Fruit fly (Drosophila melanogaster) whole organism, embryonic: ENCODE data around the gene BNIP3.
A peak's percentile ranks its signal among the peaks of the same experiment; 100 is the strongest.

Experiments
- ATbp ChIP-seq: fragments of 200-800 bp; sonication (Bioruptor generic); optimal IDR thresholded peaks from 2 replicates; lab custom pipeline; 2017; ENCODE audit warnings: missing biosample characterization, mild to moderate bottlenecking, missing genetic modification characterization, missing genetic modification reagents
- Abd-B ChIP-seq: fragments of 200-800 bp; sonication (Bioruptor generic); optimal IDR thresholded peaks from 2 replicates; lab custom pipeline; 2018; ENCODE audit warnings: missing biosample characterization, mild to moderate bottlenecking, missing genetic modification characterization, moderate library complexity
- Aef1 ChIP-seq: fragments of 200-800 bp; sonication (Bioruptor generic); IDR thresholded peaks from 3 replicates; pipeline ENCODE4 v1.3.6; 2022; ENCODE audit warnings: missing biosample characterization, missing genetic modification characterization
- Antp ChIP-seq: fragments of 200-800 bp; sonication (Bioruptor generic); optimal IDR thresholded peaks from 3 replicates; lab custom pipeline; 2016; ENCODE audit warnings: missing biosample characterization, missing genetic modification characterization
- Bgb ChIP-seq: fragments of 200-800 bp; sonication (Bioruptor generic); IDR thresholded peaks from 2 replicates; pipeline ENCODE4 v1.3.6; 2022; ENCODE audit warnings: missing biosample characterization, missing genetic modification characterization; ENCODE audit not compliant: partially characterized antibody
- Bteb2 ChIP-seq: fragments of 200-800 bp; sonication (Bioruptor generic); optimal IDR thresholded peaks from 2 replicates; lab custom pipeline; 2016; ENCODE audit warnings: missing biosample characterization, missing genetic modification characterization
- CG1024 ChIP-seq: fragments of 200-800 bp; sonication (Bioruptor generic); IDR thresholded peaks from 2 replicates; pipeline ENCODE4 v1.3.6; 2022; ENCODE audit warnings: missing biosample characterization, missing genetic modification characterization
- CG11085 ChIP-seq: fragments of 200-800 bp; sonication (Bioruptor generic); IDR thresholded peaks from 2 replicates; pipeline ENCODE4 v1.3.6; 2022; ENCODE audit warnings: missing biosample characterization, missing genetic modification characterization
- CG11560 ChIP-seq: fragments of 200-800 bp; sonication (Bioruptor generic); IDR thresholded peaks from 3 replicates; pipeline ENCODE4 v1.3.6; 2022; ENCODE audit warnings: missing biosample characterization, missing genetic modification characterization
- CG11696 ChIP-seq: fragments of 200-800 bp; sonication (Bioruptor generic); IDR thresholded peaks from 2 replicates; pipeline ENCODE4 v1.3.6; 2022; ENCODE audit warnings: missing biosample characterization, missing genetic modification characterization
- CG11723 ChIP-seq: fragments of 200-800 bp; sonication (Bioruptor generic); optimal IDR thresholded peaks from 2 replicates; lab custom pipeline; 2017; ENCODE audit warnings: missing biosample characterization, mild to moderate bottlenecking, missing genetic modification characterization
- CG12299 ChIP-seq: fragments of 200-800 bp; sonication (Bioruptor generic); optimal IDR thresholded peaks from 2 replicates; lab custom pipeline; 2018; ENCODE audit warnings: missing biosample characterization, mild to moderate bottlenecking, missing genetic modification characterization
- CG12769 ChIP-seq: fragments of 200-800 bp; sonication (Bioruptor generic); optimal IDR thresholded peaks from 2 replicates; lab custom pipeline; 2019; ENCODE audit warnings: missing biosample characterization, mild to moderate bottlenecking, missing genetic modification characterization, moderate library complexity
- CG13296 ChIP-seq: fragments of 200-800 bp; sonication (Bioruptor generic); optimal IDR thresholded peaks from 3 replicates; lab custom pipeline; 2018; ENCODE audit warnings: missing biosample characterization, mild to moderate bottlenecking, missing genetic modification characterization
- CG15479 ChIP-seq: fragments of 200-800 bp; sonication (Bioruptor generic); optimal IDR thresholded peaks from 3 replicates; lab custom pipeline; 2019; ENCODE audit warnings: missing biosample characterization, mild to moderate bottlenecking, missing genetic modification characterization, moderate library complexity
- CG15696 ChIP-seq: fragments of 200-800 bp; sonication (Bioruptor generic); optimal IDR thresholded peaks from 2 replicates; lab custom pipeline; 2019; ENCODE audit warnings: missing biosample characterization, mild to moderate bottlenecking, missing genetic modification characterization, moderate library complexity
- CG16813 ChIP-seq: fragments of 200-800 bp; sonication (Bioruptor generic); IDR thresholded peaks from 3 replicates; pipeline ENCODE4 v1.3.6; 2022; ENCODE audit warnings: missing biosample characterization, missing genetic modification characterization; ENCODE audit not compliant: partially characterized antibody
- CG16815 ChIP-seq: fragments of 200-800 bp; sonication (Bioruptor generic); optimal IDR thresholded peaks from 3 replicates; lab custom pipeline; 2017; ENCODE audit warnings: missing biosample characterization, mild to moderate bottlenecking, missing genetic modification characterization
- CG17359 ChIP-seq: fragments of 200-800 bp; sonication (Bioruptor generic); optimal IDR thresholded peaks from 3 replicates; lab custom pipeline; 2018; ENCODE audit warnings: missing biosample characterization, mild to moderate bottlenecking, missing genetic modification characterization, moderate library complexity
- CG3726 ChIP-seq: fragments of 200-800 bp; sonication (Bioruptor generic); IDR thresholded peaks from 3 replicates; pipeline ENCODE4, ENCODE4 v1.3.6; 2022; ENCODE audit warnings: missing biosample characterization, missing genetic modification characterization
- CG5953 ChIP-seq: fragments of 200-800 bp; sonication (Bioruptor generic); IDR thresholded peaks from 2 replicates; pipeline ENCODE4 v1.3.6; 2022; ENCODE audit warnings: missing biosample characterization, missing genetic modification characterization
- CG6254 ChIP-seq: fragments of 200-800 bp; sonication (Bioruptor generic); optimal IDR thresholded peaks from 3 replicates; lab custom pipeline; 2017; ENCODE audit warnings: mild to moderate bottlenecking, missing biosample characterization, missing genetic modification reagents, missing genetic modification characterization
- CG6654 ChIP-seq: fragments of 200-800 bp; sonication (Bioruptor generic); optimal IDR thresholded peaks from 2 replicates; lab custom pipeline; 2017; ENCODE audit warnings: missing biosample characterization, mild to moderate bottlenecking, missing genetic modification characterization
- CG7271 ChIP-seq: fragments of 200-800 bp; sonication (Bioruptor generic); optimal IDR thresholded peaks from 2 replicates; lab custom pipeline; 2018; ENCODE audit warnings: missing biosample characterization, mild to moderate bottlenecking, missing genetic modification characterization, moderate library complexity
- CG7745 ChIP-seq: fragments of 200-800 bp; sonication (Bioruptor generic); optimal IDR thresholded peaks from 2 replicates; lab custom pipeline; 2018; ENCODE audit warnings: missing biosample characterization, mild to moderate bottlenecking, missing genetic modification characterization, moderate library complexity
- CG7839 ChIP-seq: fragments of 200-800 bp; sonication (Bioruptor generic); optimal IDR thresholded peaks from 3 replicates; lab custom pipeline; 2018; ENCODE audit warnings: missing biosample characterization, mild to moderate bottlenecking, missing genetic modification characterization, moderate library complexity
- CG9932 ChIP-seq: fragments of 200-800 bp; sonication (Bioruptor generic); IDR thresholded peaks from 2 replicates; pipeline ENCODE4 v1.3.6; 2022; ENCODE audit warnings: missing biosample characterization, missing genetic modification characterization
- Hr3 ChIP-seq: fragments of 200-800 bp; sonication (Bioruptor generic); optimal IDR thresholded peaks from 3 replicates; lab custom pipeline; 2016; ENCODE audit warnings: missing biosample characterization, missing genetic modification characterization
- Mrtf ChIP-seq: fragments of 200-800 bp; sonication (Bioruptor generic); IDR thresholded peaks from 3 replicates; pipeline ENCODE4 v1.3.6; 2022; ENCODE audit warnings: missing biosample characterization, missing genetic modification characterization
- NK7.1 ChIP-seq: fragments of 200-800 bp; sonication (Bioruptor generic); optimal IDR thresholded peaks from 3 replicates; lab custom pipeline; 2016; ENCODE audit warnings: missing biosample characterization, missing genetic modification characterization
- Scr ChIP-seq: fragments of 200-800 bp; sonication (Bioruptor generic); IDR thresholded peaks from 2 replicates; pipeline ENCODE4 v1.3.6; 2022; ENCODE audit warnings: missing biosample characterization, missing genetic modification characterization; ENCODE audit not compliant: partially characterized antibody
- Ssrp ChIP-seq: fragments of 200-800 bp; sonication (Bioruptor generic); optimal IDR thresholded peaks from 2 replicates; lab custom pipeline; 2018; ENCODE audit warnings: missing biosample characterization, mild to moderate bottlenecking, missing genetic modification characterization, moderate library complexity
- bab2 ChIP-seq: fragments of 200-800 bp; sonication (Bioruptor generic); optimal IDR thresholded peaks from 2 replicates; lab custom pipeline; 2016; ENCODE audit warnings: missing biosample characterization, missing genetic modification characterization
- br ChIP-seq: fragments of >200 bp; optimal IDR thresholded peaks from 2 replicates; lab custom pipeline; 2017
- btn ChIP-seq: fragments of 200-800 bp; sonication (Bioruptor generic); optimal IDR thresholded peaks from 2 replicates; lab custom pipeline; 2016; ENCODE audit warnings: missing biosample characterization, missing genetic modification characterization
- cas ChIP-seq: fragments of 200-800 bp; sonication (Bioruptor generic); IDR thresholded peaks from 2 replicates; pipeline ENCODE4 v1.3.6; 2022; ENCODE audit warnings: missing biosample characterization, missing genetic modification characterization
- cg ChIP-seq: fragments of 200-800 bp; sonication (Bioruptor generic); optimal IDR thresholded peaks from 3 replicates; lab custom pipeline; 2019; ENCODE audit warnings: missing biosample characterization, mild to moderate bottlenecking, missing genetic modification characterization, moderate library complexity
- crc ChIP-seq: fragments of 200-800 bp; sonication (Bioruptor generic); optimal IDR thresholded peaks from 2 replicates; lab custom pipeline; 2016; ENCODE audit warnings: missing biosample characterization, missing genetic modification characterization
- dati ChIP-seq: fragments of 200-800 bp; sonication (Bioruptor generic); IDR thresholded peaks from 2 replicates; pipeline ENCODE4 v1.3.6; 2022; ENCODE audit warnings: missing biosample characterization, missing genetic modification characterization
- fu2 ChIP-seq: fragments of 200-800 bp; sonication (Bioruptor generic); optimal IDR thresholded peaks from 2 replicates; lab custom pipeline; 2016; ENCODE audit warnings: missing biosample characterization, missing genetic modification characterization
- hb ChIP-seq: fragments of 200-800 bp; sonication (Bioruptor generic); IDR thresholded peaks from 3 replicates; pipeline ENCODE4 v1.3.6; 2022; ENCODE audit warnings: missing biosample characterization, missing genetic modification characterization; ENCODE audit not compliant: partially characterized antibody
- her ChIP-seq: fragments of 200-800 bp; sonication (Bioruptor generic); optimal IDR thresholded peaks from 2 replicates; lab custom pipeline; 2016; ENCODE audit warnings: missing biosample characterization, missing genetic modification characterization
- insv ChIP-seq, 2 experiments: fragments of 200-800 bp; sonication (Bioruptor generic); optimal IDR thresholded peaks; 3 replicates each; lab custom pipeline; 2016 to 2018; ENCODE audit warnings: missing biosample characterization in 2 of 2, missing genetic modification characterization in 2 of 2
- mirr ChIP-seq: fragments of 200-800 bp; sonication (Bioruptor generic); optimal IDR thresholded peaks from 3 replicates; lab custom pipeline; 2018; ENCODE audit warnings: missing biosample characterization, mild to moderate bottlenecking, missing genetic modification characterization
- pb ChIP-seq: fragments of 200-800 bp; sonication (Bioruptor generic); optimal IDR thresholded peaks from 3 replicates; lab custom pipeline; 2016; ENCODE audit warnings: missing biosample characterization, missing genetic modification characterization
- pros ChIP-seq: fragments of 200-800 bp; sonication (Bioruptor generic); optimal IDR thresholded peaks from 3 replicates; lab custom pipeline; 2019; ENCODE audit warnings: missing biosample characterization, mild to moderate bottlenecking, missing genetic modification characterization, moderate library complexity
- psq ChIP-seq: fragments of 200-800 bp; sonication (Bioruptor generic); optimal IDR thresholded peaks from 2 replicates; lab custom pipeline; 2017; ENCODE audit warnings: missing biosample characterization, missing genetic modification characterization
- slou ChIP-seq: fragments of 200-800 bp; sonication (Bioruptor generic); optimal IDR thresholded peaks from 3 replicates; lab custom pipeline; 2016; ENCODE audit warnings: missing biosample characterization, missing genetic modification characterization
- tll ChIP-seq, 2 experiments: fragments of 200-800 bp in 1 of 2; fragments of >200 bp in 1 of 2; sonication (Bioruptor generic) in 1 of 2; optimal IDR thresholded peaks; 2 replicates each; lab custom pipeline; 2017 to 2019; ENCODE audit warnings: missing biosample characterization in 2 of 2, missing genetic modification characterization in 2 of 2, mild to moderate bottlenecking in 1 of 2, moderate library complexity in 1 of 2
- wdn ChIP-seq: fragments of 200-800 bp; sonication (Bioruptor generic); IDR thresholded peaks from 2 replicates; pipeline ENCODE4 v1.3.6; 2022; ENCODE audit warnings: missing biosample characterization, missing genetic modification characterization

BNIP3 gene

DNA sequence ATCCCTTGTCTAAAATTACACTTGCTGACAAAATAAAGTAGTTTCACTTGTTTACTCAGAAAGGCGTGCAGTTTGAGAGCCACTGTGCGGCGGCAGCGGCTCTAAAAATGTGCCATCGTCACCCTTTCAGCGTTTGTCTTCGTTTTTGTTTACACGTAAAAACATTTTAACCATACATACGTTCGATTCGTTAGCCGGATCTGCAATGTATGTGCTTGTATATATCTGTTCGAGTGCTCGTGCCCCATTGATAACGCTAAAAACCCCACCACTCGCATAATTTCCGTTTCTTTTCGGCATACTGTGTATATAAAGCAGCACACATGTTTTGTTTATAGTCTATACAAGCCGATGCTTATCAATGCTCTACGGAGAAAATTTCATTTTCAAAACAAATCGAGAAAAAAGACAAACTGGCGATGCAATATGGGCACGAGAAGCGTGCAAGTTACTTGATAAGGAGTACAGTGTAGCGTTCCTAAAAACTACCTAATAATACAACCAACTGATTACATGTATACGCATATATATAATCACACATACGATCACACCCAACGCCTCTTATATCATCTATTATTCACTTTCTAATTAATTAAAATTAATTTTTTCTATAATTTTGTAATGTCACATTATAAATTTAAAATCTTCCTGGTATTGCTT, 2.5 kb downstream of the BNIP3 start (continued):
- peak; percentile 63 for TF ChIP-seq CG17359 (tag; lab: Kevin White, UChicago)
- TF ChIP-seq CG7839 (tag; lab: Kevin White, UChicago): peak; percentile 45
- TF ChIP-seq CG1024: no peak
- no peak for TF ChIP-seq CG16815 (GFP tag; lab: Kevin White, UChicago)
- TF ChIP-seq fu2 (GFP tag; lab: Kevin White, UChicago): no peak
- TF ChIP-seq Mrtf (GFP tag; lab: Robert Waterston, UW): peak; percentile 7; the same call in 1 of the 3 replicates
- TF ChIP-seq Ssrp (tag; lab: Kevin White, UChicago): peak; percentile 51
- no peak for TF ChIP-seq CG12299 (tag; lab: Kevin White, UChicago)
- no peak for TF ChIP-seq CG12769
- TF ChIP-seq Hr3 (GFP tag; lab: Kevin White, UChicago): no peak
- no peak for TF ChIP-seq cas (GFP tag; lab: Robert Waterston, UW)
- TF ChIP-seq btn (GFP tag; lab: Kevin White, UChicago): no peak
- no peak for TF ChIP-seq CG11560 (tag; lab: Robert Waterston, UW)
- TF ChIP-seq CG11085 (GFP tag; lab: Robert Waterston, UW): no peak
- TF ChIP-seq CG7271: no peak
- no peak for TF ChIP-seq CG9932
- TF ChIP-seq tll (GFP tag; optimal IDR thresholded peaks at IDR 0.05; lab: Kevin White, UChicago): no peak
- TF ChIP-seq slou: no peak
- peak; percentile 49 for TF ChIP-seq pros (GFP tag; lab: Kevin White, UChicago)
- TF ChIP-seq Scr (GFP tag; lab: Robert Waterston, UW): 0 out of 2 replicates have a peak, but pooled peaks have one; percentile 9
- peak; percentile 81 for TF ChIP-seq mirr (GFP tag; lab: Kevin White, UChicago)
- no peak for TF ChIP-seq CG16813
- peak; percentile 68 for TF ChIP-seq Bgb
- TF ChIP-seq CG13296 (GFP tag; lab: Kevin White, UChicago): peak; percentile 20
- no peak for TF ChIP-seq crc (GFP tag; lab: Kevin White, UChicago)
- TF ChIP-seq CG7745: peak; percentile 53
- TF ChIP-seq Antp: no peak
- no peak for TF ChIP-seq wdn
- TF ChIP-seq cg (GFP tag; lab: Kevin White, UChicago): peak; percentile 33
- peak; percentile 61 for TF ChIP-seq CG15696 (tag; lab: Kevin White, UChicago)
- TF ChIP-seq hb (GFP tag; lab: Robert Waterston, UW): no peak
- peak; percentile 36 for TF ChIP-seq ATbp
- no peak for TF ChIP-seq CG3726 (GFP tag; lab: Robert Waterston, UW)
- no peak for TF ChIP-seq CG11723 (GFP tag; lab: Kevin White, UChicago)
- TF ChIP-seq psq (GFP tag; lab: Kevin White, UChicago): no peak
- peak; percentile 22 for TF ChIP-seq Abd-B (GFP tag; lab: Kevin White, UChicago)
- no peak for TF ChIP-seq CG11696 (GFP tag; lab: Robert Waterston, UW)
- TF ChIP-seq CG6254 (GFP tag; lab: Kevin White, UChicago): peak; percentile 30
- TF ChIP-seq CG6654: peak; percentile 99
- no peak for TF ChIP-seq Bteb2 (GFP tag; lab: Kevin White, UChicago)
- no peak for TF ChIP-seq CG5953 (GFP tag; lab: Robert Waterston, UW)
- no peak for TF ChIP-seq NK7.1 (GFP tag; lab: Kevin White, UChicago)
- no peak for TF ChIP-seq bab2 (GFP tag; lab: Kevin White, UChicago)
- no peak for TF ChIP-seq insv (GFP tag; optimal IDR thresholded peaks at IDR 0.05; lab: Kevin White, UChicago)
- TF ChIP-seq her: peak; percentile 92
- TF ChIP-seq br (lab: Kevin White, UChicago): no peak
- TF ChIP-seq Aef1 (GFP tag; lab: Robert Waterston, UW): no peak
- no peak for TF ChIP-seq pb (GFP tag; lab: Kevin White, UChicago)
- TF ChIP-seq dati (GFP tag; lab: Robert Waterston, UW): no peak
- no peak for TF ChIP-seq CG15479
